Worm (Caenorhabditis elegans) whole organism, L2 larva: ENCODE data around the gene cdc-25.3.

ENCODE experiments used
- C34F6.9 ChIP-seq: fragments of 150-350 bp; optimal IDR thresholded peaks from 2 replicates; lab custom pipeline; 2014; ENCODE audit warnings: missing biosample characterization, missing genetic modification characterization
- F13H6.1 ChIP-seq: sonication (generic microtip); optimal IDR thresholded peaks from 2 replicates; lab custom pipeline; 2016; ENCODE audit warnings: missing genetic modification characterization, missing compliant biosample characterization
- R02D3.7 ChIP-seq: fragments of 150-350 bp; optimal IDR thresholded peaks from 2 replicates; lab custom pipeline; 2014; ENCODE audit warnings: missing biosample characterization, missing genetic modification characterization
- Y55F3AM.14 ChIP-seq: fragments of 200-800 bp; sonication (Bioruptor generic); optimal IDR thresholded peaks from 2 replicates; lab custom pipeline; 2018; ENCODE audit warnings: mild to moderate bottlenecking, missing genetic modification characterization, missing compliant biosample characterization
- ZK546.5 ChIP-seq: sonication (generic microtip); optimal IDR thresholded peaks from 2 replicates; lab custom pipeline; 2017; ENCODE audit warnings: missing biosample characterization, missing genetic modification characterization
- alr-1 ChIP-seq: fragments of 150-350 bp; optimal IDR thresholded peaks from 2 replicates; lab custom pipeline; 2014; ENCODE audit warnings: missing biosample characterization, missing genetic modification characterization
- aly-2 ChIP-seq: fragments of 150-350 bp; optimal IDR thresholded peaks from 2 replicates; lab custom pipeline; 2014; ENCODE audit warnings: missing biosample characterization, missing genetic modification characterization
- ama-1 ChIP-seq: fragments of 150-350 bp; optimal IDR thresholded peaks from 2 replicates; lab custom pipeline; 2018; ENCODE audit warnings: inconsistent platforms
- blmp-1 ChIP-seq: sonication (generic microtip); optimal IDR thresholded peaks from 2 replicates; lab custom pipeline; 2017; ENCODE audit warnings: missing genetic modification characterization, mild to moderate bottlenecking, missing compliant biosample characterization, antibody characterized with exemption, moderate library complexity; ENCODE audit not compliant: insufficient read depth
- ceh-16 ChIP-seq: fragments of 150-350 bp; optimal IDR thresholded peaks from 2 replicates; lab custom pipeline; 2014; ENCODE audit warnings: missing biosample characterization, missing genetic modification characterization
- ceh-82 ChIP-seq: fragments of 150-350 bp; optimal IDR thresholded peaks from 2 replicates; lab custom pipeline; 2014; ENCODE audit warnings: missing biosample characterization, missing genetic modification characterization
- crh-2 ChIP-seq: sonication (generic microtip); optimal IDR thresholded peaks from 2 replicates; lab custom pipeline; 2017; ENCODE audit warnings: missing biosample characterization, missing genetic modification characterization
- dmd-4 ChIP-seq: sonication (generic microtip); optimal IDR thresholded peaks from 2 replicates; lab custom pipeline; 2017; ENCODE audit warnings: missing biosample characterization, missing genetic modification characterization
- egl-27 ChIP-seq: sonication (generic microtip); optimal IDR thresholded peaks from 3 replicates; lab custom pipeline; 2017; ENCODE audit warnings: missing biosample characterization, missing genetic modification reagents, missing genetic modification characterization
- elt-1 ChIP-seq: fragments of 150-350 bp; optimal IDR thresholded peaks from 2 replicates; lab custom pipeline; 2014; ENCODE audit warnings: missing biosample characterization, missing genetic modification characterization
- elt-3 ChIP-seq: sonication (generic microtip); optimal IDR thresholded peaks from 2 replicates; lab custom pipeline; 2017; ENCODE audit warnings: missing biosample characterization, missing genetic modification characterization
- fos-1 ChIP-seq: fragments of 150-350 bp; optimal IDR thresholded peaks from 2 replicates; lab custom pipeline; 2014; ENCODE audit warnings: missing biosample characterization, missing genetic modification characterization
- gmeb-1 ChIP-seq: fragments of 150-350 bp; optimal IDR thresholded peaks from 2 replicates; lab custom pipeline; 2014; ENCODE audit warnings: missing biosample characterization, missing genetic modification characterization
- lin-11 ChIP-seq: fragments of 150-350 bp; sonication (generic microtip); optimal IDR thresholded peaks from 2 replicates; lab custom pipeline; 2014; ENCODE audit warnings: missing biosample characterization, missing genetic modification characterization, inconsistent platforms, mixed read lengths
- lin-13 ChIP-seq: fragments of 150-350 bp; optimal IDR thresholded peaks from 2 replicates; lab custom pipeline; 2014; ENCODE audit warnings: missing biosample characterization, missing genetic modification reagents, missing genetic modification characterization
- lin-39 ChIP-seq: fragments of 150-350 bp; optimal IDR thresholded peaks from 2 replicates; lab custom pipeline; 2014; ENCODE audit warnings: missing biosample characterization, missing genetic modification reagents, missing genetic modification characterization
- lsy-2 ChIP-seq, 2 experiments: fragments of 150-350 bp in 1 of 2; sonication (generic microtip) in 1 of 2; optimal IDR thresholded peaks; 2 replicates each; lab custom pipeline; 2014 to 2017; ENCODE audit warnings: missing biosample characterization in 2 of 2, missing genetic modification characterization in 2 of 2
- mab-5 ChIP-seq: fragments of 150-350 bp; optimal IDR thresholded peaks from 2 replicates; lab custom pipeline; 2014; ENCODE audit warnings: missing biosample characterization, missing genetic modification characterization
- mbf-1 ChIP-seq: sonication (generic microtip); optimal IDR thresholded peaks from 2 replicates; lab custom pipeline; 2017; ENCODE audit warnings: missing biosample characterization, missing genetic modification characterization
- mdl-1 ChIP-seq, 2 experiments: fragments of 150-350 bp in 1 of 2; sonication (generic microtip) in 1 of 2; optimal IDR thresholded peaks; 2 replicates each; lab custom pipeline; 2017; ENCODE audit warnings: missing biosample characterization in 2 of 2, missing genetic modification characterization in 2 of 2
- nhr-10 ChIP-seq: sonication (generic microtip); optimal IDR thresholded peaks from 2 replicates; lab custom pipeline; 2017; ENCODE audit warnings: missing biosample characterization, missing genetic modification characterization
- nhr-11 ChIP-seq: fragments of 150-350 bp; optimal IDR thresholded peaks from 2 replicates; lab custom pipeline; 2014; ENCODE audit warnings: missing biosample characterization, missing genetic modification characterization
- nhr-12 ChIP-seq: fragments of 150-350 bp; optimal IDR thresholded peaks from 2 replicates; lab custom pipeline; 2014; ENCODE audit warnings: missing biosample characterization, missing genetic modification characterization
- nhr-129 ChIP-seq: fragments of 150-350 bp; optimal IDR thresholded peaks from 2 replicates; lab custom pipeline; 2014; ENCODE audit warnings: missing biosample characterization, missing genetic modification characterization
- nhr-21 ChIP-seq: fragments of 150-350 bp; optimal IDR thresholded peaks from 2 replicates; lab custom pipeline; 2014; ENCODE audit warnings: missing biosample characterization, missing genetic modification characterization
- nhr-23 ChIP-seq: fragments of 150-350 bp; optimal IDR thresholded peaks from 2 replicates; lab custom pipeline; 2014; ENCODE audit warnings: missing biosample characterization, missing genetic modification reagents, missing genetic modification characterization
- nhr-237 ChIP-seq: fragments of 150-350 bp; optimal IDR thresholded peaks from 2 replicates; lab custom pipeline; 2014; ENCODE audit warnings: missing biosample characterization, missing genetic modification characterization
- nhr-25 ChIP-seq: fragments of 150-350 bp; sonication (generic microtip); optimal IDR thresholded peaks from 3 replicates; lab custom pipeline; 2014; ENCODE audit warnings: missing biosample characterization, missing genetic modification characterization
- nhr-6 ChIP-seq: fragments of 150-350 bp; optimal IDR thresholded peaks from 2 replicates; lab custom pipeline; 2014; ENCODE audit warnings: missing biosample characterization, missing genetic modification characterization
- nhr-77 ChIP-seq: fragments of 150-350 bp; optimal IDR thresholded peaks from 2 replicates; lab custom pipeline; 2014; ENCODE audit warnings: missing biosample characterization, missing genetic modification characterization
- peb-1 ChIP-seq: fragments of 150-350 bp; optimal IDR thresholded peaks from 2 replicates; lab custom pipeline; 2014; ENCODE audit warnings: missing biosample characterization, missing genetic modification characterization
- sem-4 ChIP-seq: fragments of 150-350 bp; optimal IDR thresholded peaks from 2 replicates; lab custom pipeline; 2014; ENCODE audit warnings: missing biosample characterization, missing genetic modification reagents, missing genetic modification characterization
- skn-1 ChIP-seq: sonication (generic microtip); optimal IDR thresholded peaks from 2 replicates; lab custom pipeline; 2017; ENCODE audit warnings: missing biosample characterization, missing genetic modification characterization
- sma-3 ChIP-seq: sonication (generic microtip); optimal IDR thresholded peaks from 2 replicates; lab custom pipeline; 2016; ENCODE audit warnings: missing genetic modification reagents, missing genetic modification characterization, missing compliant biosample characterization
- sma-9 ChIP-seq, 2 experiments: fragments of 150-350 bp in 1 of 2; sonication (generic microtip) in 1 of 2; optimal IDR thresholded peaks; 2 replicates each; lab custom pipeline; 2014 to 2016; ENCODE audit warnings: missing genetic modification characterization in 2 of 2, mild to moderate bottlenecking in 1 of 2, missing biosample characterization in 1 of 2, missing compliant biosample characterization in 1 of 2, missing genetic modification reagents in 1 of 2, moderate library complexity in 1 of 2
- snpc-4 ChIP-seq: fragments of 150-350 bp; optimal IDR thresholded peaks from 2 replicates; lab custom pipeline; 2014; ENCODE audit warnings: missing biosample characterization, missing genetic modification characterization
- unc-39 ChIP-seq: fragments of 150-350 bp; optimal IDR thresholded peaks from 2 replicates; lab custom pipeline; 2014; ENCODE audit warnings: missing biosample characterization, missing genetic modification characterization
- unc-55 ChIP-seq: fragments of 150-350 bp; sonication (generic microtip); optimal IDR thresholded peaks from 3 replicates; lab custom pipeline; 2014; ENCODE audit warnings: missing biosample characterization, missing genetic modification reagents, missing genetic modification characterization
- unc-62 ChIP-seq: fragments of 150-350 bp; optimal IDR thresholded peaks from 2 replicates; lab custom pipeline; 2014; ENCODE audit warnings: missing biosample characterization, missing genetic modification reagents, missing genetic modification characterization
- zag-1 ChIP-seq: fragments of 150-350 bp; optimal IDR thresholded peaks from 2 replicates; lab custom pipeline; 2014; ENCODE audit warnings: missing biosample characterization, missing genetic modification characterization
- ztf-1 ChIP-seq: fragments of 200-800 bp; sonication (Bioruptor generic); conservative IDR thresholded peaks from 2 replicates; pipeline ENCODE4 v1.3.6; 2022; ENCODE audit warnings: missing genetic modification characterization, missing compliant biosample characterization
- ztf-11 ChIP-seq: sonication (generic microtip); optimal IDR thresholded peaks from 2 replicates; lab custom pipeline; 2017; ENCODE audit warnings: missing biosample characterization, missing genetic modification characterization
- ztf-4 ChIP-seq: fragments of 150-350 bp; optimal IDR thresholded peaks from 2 replicates; lab custom pipeline; 2014; ENCODE audit warnings: missing biosample characterization, missing genetic modification characterization

Gene cdc-25.3

DNA sequence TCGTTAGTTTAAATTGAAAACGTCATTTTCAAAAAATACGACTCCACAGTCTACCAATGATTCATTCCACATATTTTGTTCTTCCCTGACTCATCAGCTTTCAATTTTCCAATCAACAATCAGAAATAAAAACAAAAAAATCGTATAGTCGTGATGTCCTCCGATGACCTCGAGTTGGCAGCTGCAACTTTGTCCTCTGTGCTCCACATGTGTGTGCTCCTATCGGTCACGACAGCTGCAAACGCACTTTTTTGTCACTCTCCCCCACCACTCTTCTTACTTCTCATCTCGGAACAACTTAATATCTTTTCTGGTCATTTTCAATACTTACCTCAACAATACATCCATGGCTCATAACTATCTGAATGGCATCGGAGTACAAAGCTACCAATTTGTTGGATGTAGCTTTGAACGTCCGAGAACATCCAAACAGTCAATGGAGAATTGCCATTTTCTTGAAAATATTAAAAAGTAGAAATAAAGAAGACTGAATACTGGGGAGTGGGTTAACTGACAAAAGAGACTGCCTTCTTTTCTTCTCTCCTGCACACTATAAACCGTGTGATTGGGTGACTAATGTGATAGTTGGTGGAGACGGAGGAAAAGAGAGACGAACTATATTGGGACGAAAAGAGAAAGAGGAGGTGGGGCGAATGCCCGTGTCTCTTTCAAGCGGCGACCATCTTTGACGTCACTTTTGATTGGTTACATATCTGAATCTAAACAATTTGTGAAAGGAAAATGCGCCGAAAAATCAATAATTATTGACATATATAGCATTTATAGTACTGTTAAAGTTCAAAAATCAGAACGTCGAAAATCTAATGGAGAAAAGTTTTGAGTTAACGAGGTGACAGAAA lies 50.5 kb downstream of the cdc-25.3 start:
- TF ChIP-seq lin-11 (tag; lab: Kevin White, UChicago): no peak
- TF ChIP-seq alr-1 (tag; lab: Kevin White, UChicago): no peak
- TF ChIP-seq nhr-10 (tag; lab: Kevin White, UChicago): no peak
- TF ChIP-seq fos-1: peak; percentile 65
- no peak for TF ChIP-seq unc-55 (GFP tag; lab: Kevin White, UChicago)
- no peak for TF ChIP-seq peb-1
- TF ChIP-seq skn-1 (tag; lab: Kevin White, UChicago): no peak
- peak; percentile 8 for TF ChIP-seq F13H6.1 (tag; lab: Kevin White, UChicago)
- TF ChIP-seq aly-2 (tag; lab: Kevin White, UChicago): no peak
- TF ChIP-seq ceh-16 (tag; lab: Kevin White, UChicago): no peak
- TF ChIP-seq nhr-129: peak; percentile 16
- TF ChIP-seq unc-62 (GFP tag; lab: Kevin White, UChicago): no peak
- TF ChIP-seq ztf-1 (GFP tag; lab: Robert Waterston, UW): no peak
- TF ChIP-seq mdl-1 (tag; optimal IDR thresholded peaks at IDR 0.05; lab: Kevin White, UChicago): no peak
- peak; percentile 64 for TF ChIP-seq sma-3 (GFP tag; lab: Kevin White, UChicago)
- TF ChIP-seq nhr-237 (tag; lab: Kevin White, UChicago): no peak
- no peak for TF ChIP-seq nhr-6 (tag; lab: Kevin White, UChicago)
- TF ChIP-seq Y55F3AM.14 (GFP tag; lab: Kevin White, UChicago): no peak
- no peak for TF ChIP-seq sem-4 (tag; lab: Kevin White, UChicago)
- peak; percentile 44 for TF ChIP-seq sma-9 (GFP tag; optimal IDR thresholded peaks at IDR 0.05; lab: Kevin White, UChicago)
- TF ChIP-seq sma-9 (tag; optimal IDR thresholded peaks at IDR 0.05; lab: Kevin White, UChicago): no peak
- TF ChIP-seq mbf-1 (tag; lab: Kevin White, UChicago): no peak
- no peak for TF ChIP-seq lin-39 (tag; lab: Kevin White, UChicago)
- TF ChIP-seq nhr-25 (tag; lab: Kevin White, UChicago): peak; percentile 43
- peak in 1 of 2 experiments; percentile 32 for TF ChIP-seq lsy-2 (tag; optimal IDR thresholded peaks at IDR 0.05; lab: Kevin White, UChicago)
- no peak for TF ChIP-seq mab-5 (tag; lab: Kevin White, UChicago)
- no peak for TF ChIP-seq nhr-23 (tag; lab: Kevin White, UChicago)
- no peak for TF ChIP-seq ztf-4 (tag; lab: Kevin White, UChicago)
- no peak for TF ChIP-seq elt-1
- no peak for TF ChIP-seq gmeb-1 (tag; lab: Kevin White, UChicago)
- peak; percentile 87 for TF ChIP-seq ama-1 (lab: Kevin White, UChicago)
- no peak for TF ChIP-seq zag-1 (tag; lab: Kevin White, UChicago)
- no peak for TF ChIP-seq R02D3.7 (tag; lab: Kevin White, UChicago)
- TF ChIP-seq elt-3 (tag; lab: Kevin White, UChicago): no peak
- peak; percentile 58 for TF ChIP-seq crh-2
- TF ChIP-seq unc-39 (tag; lab: Kevin White, UChicago): no peak
- no peak for TF ChIP-seq egl-27 (tag; lab: Kevin White, UChicago)
- TF ChIP-seq lin-13 (GFP tag; lab: Kevin White, UChicago): peak; percentile 23
- TF ChIP-seq nhr-21 (tag; lab: Kevin White, UChicago): no peak
- TF ChIP-seq C34F6.9 (tag; lab: Kevin White, UChicago): no peak
- TF ChIP-seq nhr-77: no peak
- no peak for TF ChIP-seq ztf-11 (tag; lab: Kevin White, UChicago)
- TF ChIP-seq nhr-12 (tag; lab: Kevin White, UChicago): no peak
- no peak for TF ChIP-seq snpc-4 (tag; lab: Kevin White, UChicago)
- TF ChIP-seq ceh-82: no peak
- TF ChIP-seq blmp-1 (tag; lab: Kevin White, UChicago): peak; percentile 68
- TF ChIP-seq nhr-11 (tag; lab: Kevin White, UChicago): no peak
- TF ChIP-seq ZK546.5: no peak
- TF ChIP-seq dmd-4 (tag; lab: Kevin White, UChicago): no peak
- TF ChIP-seq, all 48 proteins: peak for 11
